Worm (Caenorhabditis elegans) whole organism, L4 larva: ENCODE data around the gene F26A1.19.

Experiments used
- Y105C5A.15 ChIP-seq: fragments of 200-800 bp; sonication (Bioruptor generic); IDR thresholded peaks from 2 replicates; pipeline ENCODE4 v1.3.6; 2022; ENCODE audit warnings: missing genetic modification characterization, missing compliant biosample characterization
- ZK337.2 ChIP-seq: fragments of 200-800 bp; sonication (Bioruptor generic); IDR thresholded peaks from 2 replicates; pipeline ENCODE4 v1.3.6; 2022; ENCODE audit warnings: missing genetic modification reagents, missing genetic modification characterization, missing compliant biosample characterization
- aha-1 ChIP-seq: fragments of 150-350 bp; peaks from one replicate; lab custom pipeline; 2014; ENCODE audit warnings: missing biosample characterization, missing genetic modification characterization
- ama-1 ChIP-seq: fragments of 150-350 bp; optimal IDR thresholded peaks from 2 replicates; lab custom pipeline; 2014; ENCODE audit warnings: inconsistent platforms, mixed read lengths
- ceh-20 ChIP-seq: fragments of 200-800 bp; sonication (Bioruptor generic); IDR thresholded peaks from 2 replicates; pipeline ENCODE4 v1.3.6; 2022; ENCODE audit warnings: missing genetic modification reagents, missing genetic modification characterization, missing compliant biosample characterization
- ceh-28 ChIP-seq: fragments of 150-350 bp; optimal IDR thresholded peaks from 2 replicates; lab custom pipeline; 2014; ENCODE audit warnings: missing biosample characterization, missing genetic modification reagents, missing genetic modification characterization
- ceh-44 ChIP-seq: fragments of 200-800 bp; sonication (Bioruptor generic); IDR thresholded peaks from 2 replicates; pipeline ENCODE4 v1.3.6; 2022; ENCODE audit warnings: missing genetic modification reagents, missing genetic modification characterization, missing compliant biosample characterization
- ceh-62 ChIP-seq: sonication (generic microtip); optimal IDR thresholded peaks from 2 replicates; lab custom pipeline; 2017; ENCODE audit warnings: missing biosample characterization, missing genetic modification characterization
- cey-2 ChIP-seq: sonication (generic microtip); optimal IDR thresholded peaks from 3 replicates; lab custom pipeline; 2017; ENCODE audit warnings: missing genetic modification characterization, mild to moderate bottlenecking, missing compliant biosample characterization, antibody characterized with exemption, borderline replicate concordance; ENCODE audit not compliant: insufficient read depth
- ctbp-1 ChIP-seq: fragments of 200-800 bp; sonication (Bioruptor generic); IDR thresholded peaks from 2 replicates; pipeline ENCODE4 v1.3.6; 2022; ENCODE audit warnings: missing genetic modification reagents, missing genetic modification characterization, missing compliant biosample characterization
- daf-16 ChIP-seq, 3 experiments: sonication (generic microtip); optimal IDR thresholded peaks; 2 replicates each; lab custom pipeline; 2016 to 2017; ENCODE audit warnings: missing genetic modification characterization in 3 of 3, missing genetic modification reagents in 3 of 3, mild to moderate bottlenecking in 2 of 3, missing compliant biosample characterization in 2 of 3, missing biosample characterization in 1 of 3, moderate library complexity in 1 of 3
- dmd-6 ChIP-seq: fragments of 200-800 bp; sonication (Bioruptor generic); IDR thresholded peaks from 2 replicates; pipeline ENCODE4 v1.3.6; 2022; ENCODE audit warnings: missing genetic modification reagents, missing genetic modification characterization, missing compliant biosample characterization
- dve-1 ChIP-seq: sonication (generic microtip); optimal IDR thresholded peaks from 2 replicates; lab custom pipeline; 2017; ENCODE audit warnings: antibody characterized with exemption, mild to moderate bottlenecking, missing genetic modification characterization, missing compliant biosample characterization; ENCODE audit not compliant: insufficient read depth
- fos-1 ChIP-seq: fragments of 150-350 bp; optimal IDR thresholded peaks from 2 replicates; lab custom pipeline; 2014; ENCODE audit warnings: missing biosample characterization, missing genetic modification characterization
- hif-1 ChIP-seq, 2 experiments: sonication (generic microtip); optimal IDR thresholded peaks; 2 replicates each; lab custom pipeline; 2016 to 2017; ENCODE audit warnings: missing compliant biosample characterization in 2 of 2, missing genetic modification characterization in 2 of 2, missing genetic modification reagents in 2 of 2, missing genotype in 2 of 2, mild to moderate bottlenecking in 1 of 2
- hlh-30 ChIP-seq: sonication (generic microtip); optimal IDR thresholded peaks from 2 replicates; lab custom pipeline; 2017; ENCODE audit warnings: antibody characterized with exemption, mild to moderate bottlenecking, missing genetic modification characterization, missing compliant biosample characterization; ENCODE audit not compliant: insufficient read depth
- hmg-1.1 ChIP-seq: fragments of 200-800 bp; sonication (Bioruptor generic); IDR thresholded peaks from 2 replicates; pipeline ENCODE4 v1.3.6; 2022; ENCODE audit warnings: missing genetic modification reagents, missing genetic modification characterization, missing compliant biosample characterization
- lim-7 ChIP-seq: fragments of 200-800 bp; sonication (Bioruptor generic); IDR thresholded peaks from 2 replicates; pipeline ENCODE4 v1.3.6; 2022; ENCODE audit warnings: missing genetic modification characterization, missing compliant biosample characterization
- lin-15B ChIP-seq: fragments of 150-350 bp; sonication (generic microtip); optimal IDR thresholded peaks from 3 replicates; lab custom pipeline; 2014; ENCODE audit warnings: missing biosample characterization, missing genetic modification characterization
- madf-9 ChIP-seq: fragments of 200-800 bp; sonication (Bioruptor generic); conservative IDR thresholded peaks from 2 replicates; pipeline ENCODE4 v1.3.6; 2022; ENCODE audit warnings: missing genetic modification reagents, missing genetic modification characterization, missing compliant biosample characterization
- mes-2 ChIP-seq: sonication (generic microtip); optimal IDR thresholded peaks from 2 replicates; lab custom pipeline; 2016; ENCODE audit warnings: missing genotype, mild to moderate bottlenecking, missing genetic modification characterization, missing compliant biosample characterization; ENCODE audit not compliant: poor library complexity, severe bottlenecking
- mxl-2 ChIP-seq: fragments of 200-800 bp; sonication (Bioruptor generic); conservative IDR thresholded peaks from 2 replicates; pipeline ENCODE4 v1.3.6; 2022; ENCODE audit warnings: missing genetic modification reagents, missing genetic modification characterization, missing compliant biosample characterization
- mxl-3 ChIP-seq: fragments of 200-800 bp; sonication (Bioruptor generic); optimal IDR thresholded peaks from 2 replicates; lab custom pipeline; 2018; ENCODE audit warnings: mild to moderate bottlenecking, missing genetic modification characterization, missing compliant biosample characterization
- nhr-11 ChIP-seq: fragments of 150-350 bp; optimal IDR thresholded peaks from 2 replicates; lab custom pipeline; 2014; ENCODE audit warnings: missing biosample characterization, missing genetic modification characterization
- nhr-237 ChIP-seq: sonication (generic microtip); optimal IDR thresholded peaks from 2 replicates; lab custom pipeline; 2017; ENCODE audit warnings: missing biosample characterization, missing genetic modification characterization
- nhr-25 ChIP-seq: sonication (generic microtip); optimal IDR thresholded peaks from 2 replicates; lab custom pipeline; 2017; ENCODE audit warnings: missing genetic modification characterization, mild to moderate bottlenecking, missing compliant biosample characterization, antibody characterized with exemption, moderate library complexity, borderline replicate concordance; ENCODE audit not compliant: insufficient read depth
- nhr-28 ChIP-seq: fragments of 150-350 bp; optimal IDR thresholded peaks from 2 replicates; lab custom pipeline; 2014; ENCODE audit warnings: missing biosample characterization, missing genetic modification characterization
- nhr-48 ChIP-seq: sonication (generic microtip); optimal IDR thresholded peaks from 2 replicates; lab custom pipeline; 2016; ENCODE audit warnings: mild to moderate bottlenecking, missing genetic modification characterization, missing compliant biosample characterization
- nhr-76 ChIP-seq: fragments of 150-350 bp; optimal IDR thresholded peaks from 2 replicates; lab custom pipeline; 2014; ENCODE audit warnings: missing biosample characterization, missing genetic modification characterization
- pqm-1 ChIP-seq: sonication (generic microtip); optimal IDR thresholded peaks from 2 replicates; lab custom pipeline; 2017; ENCODE audit warnings: missing biosample characterization, missing genetic modification characterization
- rbr-2 ChIP-seq: sonication (generic microtip); optimal IDR thresholded peaks from 2 replicates; lab custom pipeline; 2016; ENCODE audit warnings: missing genotype, missing genetic modification characterization, missing compliant biosample characterization
- spr-3 ChIP-seq: fragments of 200-800 bp; sonication (Bioruptor generic); optimal IDR thresholded peaks from 2 replicates; lab custom pipeline; 2018; ENCODE audit warnings: mild to moderate bottlenecking, missing genetic modification characterization, missing compliant biosample characterization
- tra-1 ChIP-seq: fragments of 200-800 bp; sonication (Bioruptor generic); IDR thresholded peaks from 2 replicates; pipeline ENCODE4 v1.3.6; 2022; ENCODE audit warnings: missing genetic modification reagents, missing genetic modification characterization, missing compliant biosample characterization
- unc-130 ChIP-seq: sonication (generic microtip); optimal IDR thresholded peaks from 2 replicates; lab custom pipeline; 2016; ENCODE audit warnings: missing genetic modification reagents, missing genetic modification characterization, missing compliant biosample characterization
- zip-2 ChIP-seq: fragments of 150-350 bp; optimal IDR thresholded peaks from 2 replicates; lab custom pipeline; 2014; ENCODE audit warnings: missing biosample characterization, missing genetic modification characterization

Gene F26A1.19

DNA sequence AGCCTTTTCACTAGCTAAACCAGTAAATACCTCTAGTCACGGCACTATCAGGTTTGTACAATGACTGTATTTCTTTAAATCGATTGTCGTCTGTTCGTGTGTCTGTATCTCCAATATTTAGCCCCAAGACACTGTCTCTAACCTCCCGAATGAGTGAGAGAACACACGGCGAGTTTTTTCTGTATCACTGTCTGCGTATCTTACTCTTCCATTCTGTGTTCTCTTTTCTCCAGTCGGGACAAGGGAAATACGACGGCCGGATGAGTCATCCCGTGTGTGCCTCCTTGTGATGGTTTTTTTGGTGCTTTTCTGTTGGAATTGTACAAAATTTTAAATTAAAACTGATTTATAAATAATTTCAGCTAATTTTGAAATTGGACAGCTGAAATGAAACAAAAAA is 41.5 kb upstream of the F26A1.19 start (continued):
- TF ChIP-seq hmg-1.1 (GFP tag; lab: Robert Waterston, UW) (peak; percentile 81), nhr-25 (tag; lab: Kevin White, UChicago) (peak; percentile 37), ceh-62 (no peak), nhr-76 (tag; lab: Kevin White, UChicago) (no peak), Y105C5A.15 (0 out of 2 replicates have a peak, but pooled peaks have one; percentile 6), tra-1 (GFP tag; lab: Robert Waterston, UW) (no peak), madf-9 (GFP tag; lab: Robert Waterston, UW) (0 out of 2 replicates have a peak, but pooled peaks have one; percentile 20), cey-2 (peak; percentile 24), unc-130 (GFP tag; lab: Kevin White, UChicago) (no peak), zip-2 (tag; lab: Kevin White, UChicago) (no peak), lin-15B (no peak), mxl-3 (GFP tag; lab: Kevin White, UChicago) (peak; percentile 85), mes-2 (tag; lab: Kevin White, UChicago) (peak; percentile 85), dve-1 (tag; lab: Kevin White, UChicago) (peak; percentile 86), mxl-2 (GFP tag; lab: Robert Waterston, UW) (no peak), hlh-30 (tag; lab: Kevin White, UChicago) (peak; percentile 94), nhr-237 (no peak), pqm-1 (tag; lab: Kevin White, UChicago) (peak; percentile 57)
- TF ChIP-seq, all 104 proteins: peak for 42

DNA sequence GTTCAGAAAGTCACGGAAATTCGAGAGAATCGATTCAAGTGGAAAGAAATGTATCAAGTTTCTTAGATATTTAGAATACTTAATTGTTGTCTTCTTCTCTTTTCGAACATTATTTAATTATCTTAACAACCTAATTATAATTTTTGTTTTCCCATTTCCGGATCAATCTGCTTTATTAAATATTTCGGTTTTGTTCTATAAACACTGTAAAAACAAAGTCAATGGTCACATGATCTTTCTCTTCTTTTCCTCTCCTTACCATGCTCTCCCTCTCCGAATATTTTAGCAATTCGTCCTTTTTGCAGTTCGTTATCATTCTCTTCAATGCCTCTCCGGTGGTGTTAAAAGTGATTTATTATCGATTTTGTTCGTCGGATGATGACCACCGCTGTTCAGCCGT is 41.0 kb upstream of the F26A1.19 start, which contains the start of gene tag-325:
Gene tag-325, plus strand, starts transcription at position 301 of the 400 bp plus-strand sequence.
- TF ChIP-seq spr-3 (GFP tag; lab: Kevin White, UChicago) (no peak), daf-16 (GFP tag; optimal IDR thresholded peaks at IDR 0.05; lab: Kevin White, UChicago) (no peak), daf-16 (tag; optimal IDR thresholded peaks at IDR 0.05; lab: Kevin White, UChicago) (peak; percentile 17), aha-1 (tag; lab: Kevin White, UChicago) (peak; percentile 42), nhr-28 (tag; lab: Kevin White, UChicago) (peak; percentile 15), mes-2 (tag; lab: Kevin White, UChicago) (no peak), rbr-2 (tag; lab: Kevin White, UChicago) (no peak), fos-1 (tag; lab: Kevin White, UChicago) (no peak), dmd-6 (GFP tag; lab: Robert Waterston, UW) (0 out of 2 replicates have a peak, but pooled peaks have one; percentile 8), ceh-28 (tag; lab: Kevin White, UChicago) (no peak), ceh-44 (GFP tag; lab: Robert Waterston, UW) (no peak), nhr-11 (tag; lab: Kevin White, UChicago) (no peak), ZK337.2 (GFP tag; lab: Robert Waterston, UW) (no peak), lim-7 (GFP tag; lab: Robert Waterston, UW) (no peak), hlh-30 (tag; lab: Kevin White, UChicago) (peak; percentile 32), ctbp-1 (GFP tag; lab: Robert Waterston, UW) (no peak), nhr-48 (no peak), ceh-20 (GFP tag; lab: Robert Waterston, UW) (no peak)

DNA sequence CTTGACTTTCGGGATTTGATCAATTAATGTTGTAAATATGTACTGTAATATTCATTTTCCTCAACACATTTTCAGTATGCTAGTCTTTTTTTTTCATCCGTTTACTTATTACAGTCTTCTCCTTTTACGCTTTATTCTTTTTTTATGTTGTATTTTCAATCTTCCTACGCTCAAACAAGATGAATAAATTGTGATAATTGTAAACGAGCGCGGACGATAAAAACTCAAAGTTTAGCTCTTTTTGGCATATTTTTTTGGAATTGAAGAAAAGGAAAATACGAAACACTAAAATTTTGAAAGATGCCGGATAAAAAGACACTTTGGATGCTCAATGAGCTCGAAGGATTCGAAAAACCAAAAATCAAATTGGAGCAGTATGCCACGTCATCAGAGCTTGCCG is 34.8 kb upstream of the F26A1.19 start, which contains the start of gene metl-5:
Gene metl-5, plus strand, starts transcription at position 301 of the 400 bp plus-strand sequence.
- TF ChIP-seq hif-1 (tag; optimal IDR thresholded peaks at IDR 0.05; lab: Kevin White, UChicago) (no peak), ama-1 (peak; percentile 9)
